Fruit fly (Drosophila melanogaster) whole organism, embryonic: ENCODE data around the gene gdl.

Experiments used
- BEAF-32 ChIP-seq: fragments of 200-800 bp; sonication (Bioruptor generic); optimal IDR thresholded peaks from 3 replicates; lab custom pipeline; 2017; ENCODE audit warnings: missing biosample characterization, missing genetic modification characterization, mild to moderate bottlenecking, moderate library complexity, missing genetic modification reagents
- CG10267 ChIP-seq: fragments of 200-800 bp; sonication (Bioruptor generic); optimal IDR thresholded peaks from 2 replicates; lab custom pipeline; 2018; ENCODE audit warnings: missing biosample characterization, mild to moderate bottlenecking, missing genetic modification characterization, moderate library complexity
- CG10565 ChIP-seq: fragments of 200-800 bp; sonication (Bioruptor generic); optimal IDR thresholded peaks from 3 replicates; lab custom pipeline; 2016; ENCODE audit warnings: missing biosample characterization, mild to moderate bottlenecking, missing genetic modification characterization
- CG12391 ChIP-seq: fragments of 200-800 bp; sonication (Bioruptor generic); optimal IDR thresholded peaks from 3 replicates; lab custom pipeline; 2018; ENCODE audit warnings: missing biosample characterization, mild to moderate bottlenecking, missing genetic modification characterization, moderate library complexity
- CG12942 ChIP-seq: fragments of 200-800 bp; sonication (Bioruptor generic); optimal IDR thresholded peaks from 3 replicates; lab custom pipeline; 2016; ENCODE audit warnings: missing biosample characterization, missing genetic modification characterization
- CG13894 ChIP-seq: fragments of 200-800 bp; sonication (Bioruptor generic); optimal IDR thresholded peaks from 3 replicates; lab custom pipeline; 2018; ENCODE audit warnings: missing biosample characterization, mild to moderate bottlenecking, missing genetic modification characterization, moderate library complexity
- CG14965 ChIP-seq: fragments of 200-800 bp; sonication (Bioruptor generic); optimal IDR thresholded peaks from 2 replicates; lab custom pipeline; 2016; ENCODE audit warnings: missing biosample characterization, missing genetic modification characterization, borderline replicate concordance
- CG17912 ChIP-seq: fragments of 200-800 bp; sonication (Bioruptor generic); optimal IDR thresholded peaks from 2 replicates; lab custom pipeline; 2018; ENCODE audit warnings: missing biosample characterization, mild to moderate bottlenecking, missing genetic modification characterization
- CG2116 ChIP-seq: fragments of 200-800 bp; sonication (Bioruptor generic); optimal IDR thresholded peaks from 3 replicates; lab custom pipeline; 2018; ENCODE audit warnings: missing biosample characterization, mild to moderate bottlenecking, missing genetic modification characterization
- CG2202 ChIP-seq: fragments of 200-800 bp; sonication (Bioruptor generic); optimal IDR thresholded peaks from 2 replicates; lab custom pipeline; 2018; ENCODE audit warnings: missing biosample characterization, mild to moderate bottlenecking, missing genetic modification characterization
- CG30020 ChIP-seq: fragments of 200-800 bp; optimal IDR thresholded peaks from 2 replicates; lab custom pipeline; 2019; ENCODE audit warnings: missing biosample characterization, mild to moderate bottlenecking, missing genetic modification characterization, moderate library complexity
- CG31388 ChIP-seq: fragments of 200-800 bp; sonication (Bioruptor generic); optimal IDR thresholded peaks from 2 replicates; lab custom pipeline; 2016; ENCODE audit warnings: missing biosample characterization, missing genetic modification characterization
- CG3726 ChIP-seq: fragments of 200-800 bp; sonication (Bioruptor generic); IDR thresholded peaks from 3 replicates; pipeline ENCODE4, ENCODE4 v1.3.6; 2022; ENCODE audit warnings: missing biosample characterization, missing genetic modification characterization
- CG4617 ChIP-seq: fragments of 200-800 bp; sonication (Bioruptor generic); optimal IDR thresholded peaks from 3 replicates; lab custom pipeline; 2016; ENCODE audit warnings: missing biosample characterization, missing genetic modification characterization, borderline replicate concordance
- CG6272 ChIP-seq: fragments of 200-800 bp; sonication (Bioruptor generic); IDR thresholded peaks from 2 replicates; pipeline ENCODE4 v1.3.6; 2022; ENCODE audit warnings: missing biosample characterization, missing genetic modification characterization
- CG6683 ChIP-seq: fragments of 200-800 bp; sonication (Bioruptor generic); optimal IDR thresholded peaks from 2 replicates; lab custom pipeline; 2017; ENCODE audit warnings: missing biosample characterization, mild to moderate bottlenecking, missing genetic modification characterization, missing genetic modification reagents
- CG8089 ChIP-seq: fragments of 200-800 bp; sonication (Bioruptor generic); optimal IDR thresholded peaks from 3 replicates; lab custom pipeline; 2016; ENCODE audit warnings: missing biosample characterization, missing genetic modification characterization
- CG9797 ChIP-seq: fragments of 200-800 bp; sonication (Bioruptor generic); optimal IDR thresholded peaks from 3 replicates; lab custom pipeline; 2018; ENCODE audit warnings: missing biosample characterization, mild to moderate bottlenecking, missing genetic modification characterization
- CkIIα-i1 ChIP-seq: fragments of 200-800 bp; sonication (Bioruptor generic); IDR thresholded peaks from 2 replicates; pipeline ENCODE4 v1.3.6; 2022; ENCODE audit warnings: missing biosample characterization, missing genetic modification characterization
- CoRest ChIP-seq: fragments of 200-800 bp; sonication (Bioruptor generic); optimal IDR thresholded peaks from 3 replicates; lab custom pipeline; 2018; ENCODE audit warnings: missing biosample characterization, mild to moderate bottlenecking, missing genetic modification characterization, moderate library complexity
- D19B ChIP-seq: fragments of 200-800 bp; sonication (Bioruptor generic); optimal IDR thresholded peaks from 2 replicates; lab custom pipeline; 2017; ENCODE audit warnings: missing biosample characterization, mild to moderate bottlenecking, missing genetic modification characterization
- Dll ChIP-seq: fragments of 200-800 bp; sonication (Bioruptor generic); IDR thresholded peaks from 4 replicates; pipeline ENCODE4 v1.3.6; 2022; ENCODE audit warnings: missing biosample characterization, missing genetic modification characterization; ENCODE audit not compliant: partially characterized antibody
- Doc3 ChIP-seq: fragments of 200-800 bp; sonication (Bioruptor generic); IDR thresholded peaks from 3 replicates; pipeline ENCODE4 v1.3.6; 2022; ENCODE audit warnings: missing biosample characterization, missing genetic modification characterization; ENCODE audit not compliant: partially characterized antibody
- Gsc ChIP-seq: fragments of 200-800 bp; sonication (Bioruptor generic); IDR thresholded peaks from 2 replicates; pipeline ENCODE4 v1.3.6; 2022; ENCODE audit warnings: missing biosample characterization, missing genetic modification characterization
- Meics ChIP-seq: fragments of 200-800 bp; sonication (Bioruptor generic); optimal IDR thresholded peaks from 2 replicates; lab custom pipeline; 2017; ENCODE audit warnings: missing biosample characterization, mild to moderate bottlenecking, missing genetic modification characterization
- NC2α ChIP-seq: fragments of 200-800 bp; sonication (Bioruptor generic); optimal IDR thresholded peaks from 2 replicates; lab custom pipeline; 2016; ENCODE audit warnings: missing biosample characterization, missing genetic modification characterization
- NC2β ChIP-seq: fragments of 200-800 bp; sonication (Bioruptor generic); optimal IDR thresholded peaks from 2 replicates; lab custom pipeline; 2016; ENCODE audit warnings: missing biosample characterization, missing genetic modification characterization
- Opbp ChIP-seq: fragments of 200-800 bp; sonication (Bioruptor generic); IDR thresholded peaks from 3 replicates; pipeline ENCODE4 v1.3.6; 2022; ENCODE audit warnings: missing biosample characterization, missing genetic modification characterization; ENCODE audit not compliant: partially characterized antibody
- Ptx1 ChIP-seq: fragments of 200-800 bp; sonication (Bioruptor generic); IDR thresholded peaks from 2 replicates; pipeline ENCODE4 v1.3.6; 2022; ENCODE audit warnings: missing biosample characterization, missing genetic modification characterization
- ase ChIP-seq: fragments of 200-800 bp; sonication (Bioruptor generic); IDR thresholded peaks from 3 replicates; pipeline ENCODE4 v1.3.6; 2022; ENCODE audit warnings: missing biosample characterization, missing genetic modification characterization
- cad ChIP-seq: fragments of >200 bp; optimal IDR thresholded peaks from 2 replicates; lab custom pipeline; 2017; ENCODE audit warnings: missing biosample characterization, missing genetic modification characterization
- cg ChIP-seq: fragments of 200-800 bp; sonication (Bioruptor generic); optimal IDR thresholded peaks from 3 replicates; lab custom pipeline; 2019; ENCODE audit warnings: missing biosample characterization, mild to moderate bottlenecking, missing genetic modification characterization, moderate library complexity
- crc ChIP-seq: fragments of 200-800 bp; sonication (Bioruptor generic); optimal IDR thresholded peaks from 2 replicates; lab custom pipeline; 2016; ENCODE audit warnings: missing biosample characterization, missing genetic modification characterization
- gem ChIP-seq: fragments of 200-800 bp; sonication (Bioruptor generic); optimal IDR thresholded peaks from 2 replicates; lab custom pipeline; 2019; ENCODE audit warnings: missing biosample characterization, mild to moderate bottlenecking, missing genetic modification characterization, moderate library complexity
- grau ChIP-seq: fragments of 200-800 bp; optimal IDR thresholded peaks from 3 replicates; lab custom pipeline; 2019; ENCODE audit warnings: missing biosample characterization, mild to moderate bottlenecking, missing genetic modification characterization, moderate library complexity
- h ChIP-seq: fragments of >200 bp; optimal IDR thresholded peaks from 2 replicates; lab custom pipeline; 2017
- ham ChIP-seq: fragments of 200-800 bp; sonication (Bioruptor generic); IDR thresholded peaks from 2 replicates; pipeline ENCODE4 v1.3.6; 2022; ENCODE audit warnings: missing biosample characterization, missing genetic modification characterization
- luna ChIP-seq: fragments of 200-800 bp; sonication (Bioruptor generic); optimal IDR thresholded peaks from 2 replicates; lab custom pipeline; 2016; ENCODE audit warnings: missing biosample characterization, missing genetic modification characterization
- rib ChIP-seq: fragments of 200-800 bp; sonication (Bioruptor generic); IDR thresholded peaks from 2 replicates; pipeline ENCODE4 v1.3.6; 2022; ENCODE audit warnings: missing biosample characterization, missing genetic modification characterization
- shn ChIP-seq: fragments of 200-800 bp; sonication (Bioruptor generic); optimal IDR thresholded peaks from 3 replicates; lab custom pipeline; 2016; ENCODE audit warnings: missing biosample characterization, missing genetic modification characterization
- tio ChIP-seq: fragments of 200-800 bp; sonication (Bioruptor generic); optimal IDR thresholded peaks from 2 replicates; lab custom pipeline; 2017; ENCODE audit warnings: missing biosample characterization, missing genetic modification characterization, inconsistent platforms
- toy ChIP-seq: fragments of 200-800 bp; sonication (Bioruptor generic); IDR thresholded peaks from 2 replicates; pipeline ENCODE4 v1.3.6; 2022; ENCODE audit warnings: missing biosample characterization, missing genetic modification characterization
- z ChIP-seq: fragments of 200-800 bp; sonication (Bioruptor generic); IDR thresholded peaks from 3 replicates; pipeline ENCODE4 v1.3.6; 2022; ENCODE audit warnings: missing biosample characterization, missing genetic modification characterization

Gene gdl

DNA sequence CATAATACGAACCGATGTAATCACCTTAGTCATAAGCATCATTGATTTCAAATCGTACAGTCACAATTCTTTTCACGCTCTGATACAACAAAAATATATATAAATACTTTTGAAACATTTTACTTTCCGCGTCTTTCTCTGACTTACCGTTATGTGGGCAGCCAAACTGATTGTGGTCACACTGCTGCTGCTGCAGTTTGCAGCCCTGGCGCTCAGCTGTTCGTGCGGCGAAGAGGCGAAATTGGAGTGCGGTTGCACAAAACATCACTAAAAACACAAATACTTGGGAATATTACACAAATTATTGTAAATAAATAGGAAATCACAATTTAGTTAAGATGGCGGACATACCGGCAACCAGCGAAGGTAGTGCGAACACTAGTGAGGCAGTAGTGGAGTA, at the start of gene gdl, which contains the start of gene gdl-ORF39 (continued):
- no peak for TF ChIP-seq CG14965
- no peak for TF ChIP-seq CG12391 (tag; lab: Kevin White, UChicago)
- 0 out of 4 replicates have a peak, but pooled peaks have one; percentile 31 for TF ChIP-seq Dll (GFP tag; lab: Robert Waterston, UW)
- no peak for TF ChIP-seq grau (tag; lab: Kevin White, UChicago)
- TF ChIP-seq Ptx1 (GFP tag; lab: Robert Waterston, UW) = no peak
- no peak for TF ChIP-seq CkIIα-i1
- no peak for TF ChIP-seq CG31388
- TF ChIP-seq CG10565 (GFP tag; lab: Kevin White, UChicago) = no peak
- TF ChIP-seq shn (GFP tag; lab: Kevin White, UChicago) = no peak
- no peak for TF ChIP-seq cad
- TF ChIP-seq CG9797 (GFP tag; lab: Kevin White, UChicago) = peak; percentile 44

DNA sequence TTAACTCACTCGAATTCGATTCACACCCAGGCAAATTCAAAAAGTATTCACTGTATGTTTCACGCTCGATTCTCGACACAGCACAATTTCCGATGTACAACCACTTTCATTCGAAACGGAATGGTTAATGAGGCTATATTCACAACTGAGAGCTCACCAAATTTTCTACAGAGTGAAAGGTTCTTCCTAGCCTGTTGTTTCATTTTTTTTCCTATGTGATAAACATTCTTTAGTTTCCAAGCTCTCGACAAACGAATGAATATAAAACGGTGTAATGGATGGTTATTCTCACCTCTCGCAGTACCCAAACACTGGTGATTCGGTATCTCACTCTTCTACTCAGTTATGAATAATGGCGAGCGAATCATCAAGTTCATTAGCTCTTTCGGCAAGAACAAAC, 35.2 kb upstream of the gdl start, which contains the start of gene cocoon:
Gene cocoon (minus strand): TSS at position 101 of the 400 bp plus-strand sequence.
- no peak for TF ChIP-seq NC2α (GFP tag; lab: Kevin White, UChicago)
- no peak for TF ChIP-seq h (lab: Kevin White, UChicago)
- no peak for TF ChIP-seq CG10267
- TF ChIP-seq shn (GFP tag; lab: Kevin White, UChicago) = no peak
- TF ChIP-seq CG3726 (GFP tag; lab: Robert Waterston, UW) = no peak
- no peak for TF ChIP-seq NC2β
- no peak for TF ChIP-seq rib (GFP tag; lab: Robert Waterston, UW)
- no peak for TF ChIP-seq tio (GFP tag; lab: Kevin White, UChicago)
- no peak for TF ChIP-seq CG6272
- TF ChIP-seq Doc3 = no peak
- no peak for TF ChIP-seq CG17912 (GFP tag; lab: Kevin White, UChicago)
- TF ChIP-seq D19B (GFP tag; lab: Kevin White, UChicago) = no peak
- TF ChIP-seq Meics (GFP tag; lab: Kevin White, UChicago) = no peak
- TF ChIP-seq Gsc (GFP tag; lab: Robert Waterston, UW) = no peak
- no peak for TF ChIP-seq ham (GFP tag; lab: Robert Waterston, UW)
- no peak for TF ChIP-seq CoRest
- no peak for TF ChIP-seq CG4617 (GFP tag; lab: Kevin White, UChicago)
- no peak for TF ChIP-seq gem (tag; lab: Kevin White, UChicago)
- no peak for TF ChIP-seq cg (GFP tag; lab: Kevin White, UChicago)
- TF ChIP-seq luna (GFP tag; lab: Kevin White, UChicago) = no peak

DNA sequence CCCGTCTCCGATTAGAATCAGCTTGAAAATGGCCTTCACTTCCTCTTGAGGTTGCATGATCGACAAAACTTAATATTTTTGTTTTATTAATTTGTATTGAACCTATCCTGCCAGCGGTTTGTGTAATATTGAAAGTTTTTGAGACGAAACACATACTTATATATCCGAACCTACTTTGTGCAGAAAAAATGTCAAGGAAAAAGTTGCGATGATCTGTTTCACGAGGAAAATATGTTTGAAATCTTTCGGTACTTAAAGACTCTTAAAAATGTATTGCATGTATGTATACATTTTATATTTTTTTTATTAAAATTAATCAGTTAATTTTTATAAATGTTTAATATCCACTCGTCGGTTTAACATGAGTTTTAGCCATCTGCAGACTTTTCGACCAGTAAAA, 23.9 kb upstream of the gdl start, which contains the start of gene Ran-like:
Gene Ran-like (minus strand): TSS at position 101 of the 400 bp plus-strand sequence.
- TF ChIP-seq CG2202 (no peak), CG2116 (GFP tag; lab: Kevin White, UChicago) (no peak), CG13894 (tag; lab: Kevin White, UChicago) (no peak), CG30020 (tag; lab: Kevin White, UChicago) (no peak), Opbp (GFP tag; lab: Robert Waterston, UW) (no peak), z (GFP tag; lab: Robert Waterston, UW) (no peak), CG6683 (GFP tag; lab: Kevin White, UChicago) (no peak), BEAF-32 (GFP tag; lab: Kevin White, UChicago) (no peak), crc (GFP tag; lab: Kevin White, UChicago) (no peak), toy (GFP tag; lab: Robert Waterston, UW) (no peak), CG12942 (GFP tag; lab: Kevin White, UChicago) (no peak), ase (GFP tag; lab: Robert Waterston, UW) (no peak), CG8089 (GFP tag; lab: Kevin White, UChicago) (no peak)
